Worm (Caenorhabditis elegans): ENCODE results near the gene ins-10.
"Not testable (repeated sequence)": the region's sequence is repeated elsewhere in the genome, so short reads cannot be mapped to it uniquely, and the experiment has no call there.

ins-10 gene

DNA sequence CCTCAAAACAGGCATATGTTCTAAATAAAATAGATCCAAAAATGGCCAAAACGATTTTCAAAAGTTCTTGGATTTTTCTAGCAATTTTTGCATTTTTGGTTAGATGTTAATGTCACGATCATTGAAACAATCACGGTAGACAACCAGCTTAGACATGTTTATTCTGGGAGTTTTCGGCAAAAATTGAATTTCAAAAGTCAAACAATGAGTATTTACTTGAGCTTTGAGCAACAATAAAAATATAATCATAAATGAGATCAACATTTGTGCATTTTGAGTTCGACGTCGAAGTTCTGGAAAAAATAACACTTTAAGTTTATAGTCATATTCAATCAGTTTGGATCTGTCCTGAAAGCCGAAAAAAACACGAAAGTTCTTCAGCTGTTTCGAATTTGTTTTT is 7.6 kb upstream of the ins-10 start, which contains the start of gene T08G5.2:
Gene T08G5.2 (minus strand): TSS at position 101 of the 400 bp plus-strand sequence.
- no peak for TF ChIP-seq klf-2 (GFP tag; conservative IDR thresholded peaks at IDR 0.05)
- no peak for TF ChIP-seq ztf-29 (GFP tag; IDR thresholded peaks at IDR 0.05)
- no peak for TF ChIP-seq med-1 (GFP tag; optimal IDR thresholded peaks at IDR 0.05; ENCODE audit: insufficient read depth)
- TF ChIP-seq T22C8.4 (GFP tag; IDR thresholded peaks at IDR 0.05) = no peak
- TF ChIP-seq ref-1 (GFP tag; conservative IDR thresholded peaks at IDR 0.05) = no peak

DNA sequence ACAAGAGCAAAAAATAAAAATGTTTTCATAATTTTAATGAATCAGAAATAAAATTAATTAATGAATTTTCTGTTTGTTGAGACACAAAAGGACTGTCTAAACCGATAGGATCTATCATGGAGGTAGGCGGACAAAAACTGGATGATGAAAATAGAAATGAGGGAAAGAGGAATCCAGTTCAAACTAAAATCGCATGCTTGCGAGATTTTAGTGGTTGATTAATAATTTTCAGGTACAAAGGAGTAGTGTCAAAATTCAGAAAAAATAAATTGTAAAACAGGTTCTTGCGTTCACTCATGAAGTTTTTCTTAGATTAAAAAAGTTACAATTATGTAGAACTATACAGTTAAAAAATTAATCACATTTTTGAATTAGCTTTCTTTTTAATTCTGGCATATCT is 6.4 kb upstream of the ins-10 start, which contains the start of gene T08G5.3:
Gene T08G5.3 (minus strand): TSS at position 101 of the 400 bp plus-strand sequence.
- no peak for TF ChIP-seq cog-1 (tag; optimal IDR thresholded peaks at IDR 0.05)
- TF ChIP-seq tab-1 (GFP tag; IDR thresholded peaks at IDR 0.05) = no peak
- TF ChIP-seq flt-1 (GFP tag; IDR thresholded peaks at IDR 0.05) = no peak
- TF ChIP-seq ztf-29 (GFP tag; IDR thresholded peaks at IDR 0.05) = no peak
- no peak for TF ChIP-seq T22C8.4 (GFP tag; IDR thresholded peaks at IDR 0.05)
- no peak for TF ChIP-seq med-1 (GFP tag; optimal IDR thresholded peaks at IDR 0.05; ENCODE audit: insufficient read depth)
- TF ChIP-seq ref-1 (GFP tag; conservative IDR thresholded peaks at IDR 0.05) = no peak
- no peak for TF ChIP-seq ztf-23 (GFP tag; IDR thresholded peaks at IDR 0.05)
- no peak for TF ChIP-seq klf-2 (GFP tag; conservative IDR thresholded peaks at IDR 0.05)

DNA sequence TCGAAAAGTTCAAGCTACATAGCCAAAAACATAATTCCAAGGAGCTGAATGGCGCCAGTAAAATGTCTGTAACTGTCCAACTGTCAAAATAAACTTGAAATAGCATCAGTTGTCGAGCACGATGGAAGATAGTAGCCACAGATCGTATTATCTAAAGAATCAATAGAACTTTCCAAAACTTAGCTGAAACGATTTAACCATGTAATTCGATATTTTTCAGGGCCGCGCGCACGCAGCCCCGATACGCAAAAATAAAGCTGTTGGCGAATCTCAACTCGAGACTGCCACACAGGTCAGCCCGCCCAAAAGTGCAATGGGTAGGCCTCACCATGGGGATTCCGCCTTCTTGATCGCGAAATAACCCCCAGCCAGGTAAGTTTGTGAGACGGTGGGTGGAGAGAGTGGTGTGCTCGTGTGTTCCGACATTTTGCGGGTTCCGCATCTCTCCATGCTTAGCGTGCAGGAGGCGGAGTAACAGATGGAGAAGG is 5.4 kb upstream of the ins-10 start:
- TF ChIP-seq T22C8.4 (GFP tag; IDR thresholded peaks at IDR 0.05) = no peak
- no peak for TF ChIP-seq ztf-23 (GFP tag; IDR thresholded peaks at IDR 0.05)
- TF ChIP-seq flt-1 (GFP tag; IDR thresholded peaks at IDR 0.05) = peak; percentile 70; the same call in 1 of the 2 replicates
- no peak for TF ChIP-seq ztf-29 (GFP tag; IDR thresholded peaks at IDR 0.05)
- 0 out of 2 replicates have a peak, but pooled peaks have one; percentile 68 for TF ChIP-seq tab-1 (GFP tag; IDR thresholded peaks at IDR 0.05)

DNA sequence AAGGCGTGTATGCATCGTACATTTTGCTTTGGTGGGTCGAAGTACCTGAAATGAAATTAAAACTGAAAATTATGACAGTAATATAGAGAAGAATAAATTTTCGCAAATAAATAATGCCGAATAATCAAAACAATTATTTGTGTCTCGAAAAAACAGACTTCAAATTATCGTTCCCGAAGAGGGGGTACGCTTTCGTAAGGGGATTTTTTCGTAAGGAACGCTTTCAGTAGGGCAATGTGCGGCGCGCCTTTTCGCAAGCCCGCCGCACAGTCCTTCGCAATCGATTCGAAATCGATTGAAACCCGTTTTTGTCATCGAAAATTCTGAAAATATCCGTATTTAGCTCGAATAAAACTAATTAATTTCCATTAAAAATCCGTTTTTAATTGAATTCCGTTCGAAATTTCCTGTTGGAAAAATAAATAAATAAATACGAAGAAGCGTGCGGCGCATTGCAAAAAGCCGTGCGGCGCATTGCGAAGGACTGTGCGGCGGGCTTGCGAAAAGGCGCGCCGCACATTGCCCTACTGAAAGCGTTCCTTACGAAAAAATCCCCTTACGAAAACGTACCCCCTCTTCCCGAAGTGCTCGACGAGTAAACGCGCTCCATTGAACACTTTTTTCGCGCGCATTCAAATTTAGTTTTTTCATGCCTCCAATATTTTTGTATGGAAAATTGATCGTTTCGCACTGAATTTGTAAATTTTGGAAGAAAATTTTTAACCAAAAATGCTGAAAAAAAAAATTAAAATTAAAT is 4.8 kb downstream of the ins-10 start, which contains the start of gene vps-39:
Gene vps-39 (minus strand): TSS at position 51 of the 757 bp plus-strand sequence.
- TF ChIP-seq tab-1 (GFP tag; IDR thresholded peaks at IDR 0.05) (peak; percentile 62; the same call in 1 of the 2 replicates), ref-1 (GFP tag; conservative IDR thresholded peaks at IDR 0.05) (peak; percentile 35; the same call in 1 of the 2 replicates), T22C8.4 (GFP tag; IDR thresholded peaks at IDR 0.05) (peak; percentile 65), flt-1 (GFP tag; IDR thresholded peaks at IDR 0.05) (peak; percentile 83), ztf-29 (GFP tag; IDR thresholded peaks at IDR 0.05) (peak; percentile 7; the same call in 1 of the 2 replicates), med-1 (GFP tag; optimal IDR thresholded peaks at IDR 0.05; ENCODE audit: insufficient read depth) (peak; percentile 36), ztf-23 (GFP tag; IDR thresholded peaks at IDR 0.05) (peak; percentile 90), klf-2 (GFP tag; conservative IDR thresholded peaks at IDR 0.05) (peak; percentile 84)

DNA sequence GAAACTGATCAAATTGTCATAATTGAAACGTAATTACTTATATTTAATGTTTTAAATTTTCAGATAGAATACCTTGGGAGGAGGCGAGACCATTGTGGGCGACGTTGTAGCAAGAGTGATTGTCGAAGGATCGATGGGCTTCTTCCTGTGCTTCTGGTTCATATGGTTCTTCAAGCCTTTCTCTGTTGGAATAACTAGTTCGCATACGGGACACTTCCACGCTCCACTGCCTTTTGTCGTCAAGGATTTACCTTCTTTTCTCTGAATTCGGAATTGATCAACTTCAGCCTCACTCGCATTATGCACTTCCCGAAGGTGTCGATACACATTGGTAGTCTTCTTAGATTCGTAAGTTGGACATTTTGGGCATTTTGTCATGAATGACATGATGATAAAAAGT is 15.5 kb downstream of the ins-10 start, which contains the start of gene F58D12.1:
Gene F58D12.1 (plus strand): TSS at position 301 of the 400 bp plus-strand sequence.
- not testable (repeated sequence) for TF ChIP-seq klf-2 (GFP tag; conservative IDR thresholded peaks at IDR 0.05); flt-1 (GFP tag; IDR thresholded peaks at IDR 0.05); med-1 (GFP tag; optimal IDR thresholded peaks at IDR 0.05; ENCODE audit: insufficient read depth)

DNA sequence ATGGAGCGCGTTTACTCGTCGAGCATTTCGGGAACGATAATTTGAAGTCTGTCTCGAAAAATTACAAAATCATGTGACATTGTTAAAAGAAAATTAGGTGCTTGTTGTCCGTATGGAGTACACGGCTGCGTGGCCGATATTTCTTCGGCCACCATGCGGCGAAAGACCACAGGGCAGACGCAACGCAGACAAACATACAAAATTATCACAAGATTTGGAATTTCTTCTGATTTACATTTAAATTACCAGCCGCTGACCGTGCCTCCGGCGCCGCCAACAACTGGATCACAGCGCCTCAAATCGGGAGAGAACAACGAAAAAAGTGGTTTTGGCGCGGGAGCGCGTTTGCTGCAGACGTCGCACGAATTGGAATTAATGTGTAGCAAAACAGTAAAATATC is 21.3 kb downstream of the ins-10 start:
- TF ChIP-seq ztf-29 (GFP tag; IDR thresholded peaks at IDR 0.05) (peak; percentile 59; the same call in 1 of the 2 replicates), T22C8.4 (GFP tag; IDR thresholded peaks at IDR 0.05) (peak; percentile 67), ztf-23 (GFP tag; IDR thresholded peaks at IDR 0.05) (peak; percentile 82), cog-1 (tag; optimal IDR thresholded peaks at IDR 0.05) (peak; percentile 74), klf-2 (GFP tag; conservative IDR thresholded peaks at IDR 0.05) (peak; percentile 63; the same call in 1 of the 2 replicates), flt-1 (GFP tag; IDR thresholded peaks at IDR 0.05) (peak; percentile 73; the same call in 1 of the 2 replicates)

DNA sequence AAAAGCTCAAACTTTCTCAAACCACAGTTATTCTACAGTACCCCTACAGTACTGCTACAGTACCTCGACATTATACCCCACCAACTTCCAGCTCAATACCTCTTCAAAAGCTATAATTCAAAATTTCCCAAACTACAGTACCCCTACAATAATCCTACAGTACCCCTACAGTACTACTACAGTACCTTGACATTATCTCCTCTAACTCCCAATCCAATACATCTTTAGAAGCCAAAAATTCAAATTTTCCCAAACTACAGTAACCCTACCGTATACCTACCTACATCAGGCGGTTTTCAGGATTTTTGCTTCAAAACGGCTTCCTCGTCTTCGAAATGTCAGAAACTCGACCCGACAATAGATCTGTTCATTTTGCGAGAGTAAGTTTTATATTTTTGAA is 23.8 kb downstream of the ins-10 start, which contains the start of gene F58D12.3:
Gene F58D12.3 (plus strand): TSS at position 301 of the 400 bp plus-strand sequence.
- TF ChIP-seq T22C8.4 (GFP tag; IDR thresholded peaks at IDR 0.05) = no peak
- TF ChIP-seq med-1 (GFP tag; optimal IDR thresholded peaks at IDR 0.05; ENCODE audit: insufficient read depth) = no peak
- no peak for TF ChIP-seq klf-2 (GFP tag; conservative IDR thresholded peaks at IDR 0.05)
- TF ChIP-seq tab-1 (GFP tag; IDR thresholded peaks at IDR 0.05) = no peak
- no peak for TF ChIP-seq ref-1 (GFP tag; conservative IDR thresholded peaks at IDR 0.05)
- no peak for TF ChIP-seq flt-1 (GFP tag; IDR thresholded peaks at IDR 0.05)
- TF ChIP-seq ztf-29 (GFP tag; IDR thresholded peaks at IDR 0.05) = no peak

DNA sequence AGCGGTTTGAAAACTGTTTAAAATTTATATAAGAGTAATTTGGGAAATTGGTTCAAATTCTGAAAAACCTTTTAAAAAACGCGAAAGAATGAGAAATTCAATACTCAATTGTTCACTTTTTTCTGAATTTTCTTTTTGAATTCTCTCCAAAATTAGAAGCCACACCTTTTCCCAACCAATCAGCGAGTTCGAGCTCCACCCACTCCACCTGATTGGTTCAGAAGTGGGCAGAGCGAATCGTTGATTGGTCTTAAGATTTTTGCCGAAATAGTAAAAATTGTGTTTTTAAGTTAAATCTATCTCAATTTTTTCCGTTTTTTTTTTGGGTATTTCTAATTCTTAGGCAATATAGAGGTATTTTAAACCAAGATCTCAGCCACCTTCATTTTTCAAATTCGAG is 30.2 kb downstream of the ins-10 start:
- TF ChIP-seq med-1 (GFP tag; optimal IDR thresholded peaks at IDR 0.05; ENCODE audit: insufficient read depth) (no peak), tab-1 (GFP tag; IDR thresholded peaks at IDR 0.05) (no peak), ztf-29 (GFP tag; IDR thresholded peaks at IDR 0.05) (no peak)

DNA sequence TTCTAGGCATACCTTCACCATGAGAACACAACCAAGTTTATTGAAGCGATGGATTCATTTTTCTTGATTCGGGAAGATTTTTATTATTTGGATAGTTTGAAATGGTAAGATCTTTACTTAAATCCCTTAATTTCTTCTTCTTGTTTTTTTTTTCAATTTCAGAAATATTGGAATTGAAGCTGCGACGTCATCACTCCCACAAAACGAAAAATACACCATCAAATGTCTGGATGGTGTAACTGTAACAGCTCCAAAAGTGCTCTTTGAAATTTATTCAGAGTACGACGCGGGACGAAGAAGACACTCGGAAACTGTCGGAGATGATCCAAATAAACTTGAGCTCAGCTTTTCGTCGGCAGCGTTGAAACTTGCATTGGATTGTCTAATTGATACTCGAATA is 30.7 kb downstream of the ins-10 start, which contains the start of gene D1086.21:
Gene D1086.21 (plus strand): TSS at position 301 of the 400 bp plus-strand sequence.
- TF ChIP-seq flt-1 (GFP tag; IDR thresholded peaks at IDR 0.05) = no peak
- no peak for TF ChIP-seq med-1 (GFP tag; optimal IDR thresholded peaks at IDR 0.05; ENCODE audit: insufficient read depth)
- TF ChIP-seq cog-1 (tag; optimal IDR thresholded peaks at IDR 0.05) = no peak
- no peak for TF ChIP-seq T22C8.4 (GFP tag; IDR thresholded peaks at IDR 0.05)
- TF ChIP-seq ref-1 (GFP tag; conservative IDR thresholded peaks at IDR 0.05) = no peak
- TF ChIP-seq ztf-29 (GFP tag; IDR thresholded peaks at IDR 0.05) = no peak
- TF ChIP-seq tab-1 (GFP tag; IDR thresholded peaks at IDR 0.05) = no peak
- no peak for TF ChIP-seq klf-2 (GFP tag; conservative IDR thresholded peaks at IDR 0.05)
- TF ChIP-seq ztf-23 (GFP tag; IDR thresholded peaks at IDR 0.05) = no peak

Measured in whole organism, midembryonic.